Fruit fly (Drosophila melanogaster) whole organism, embryonic: Measurements from ENCODE around the gene klg.

Experiments
- Awh ChIP-seq: fragments of 200-800 bp; sonication (Bioruptor generic); IDR thresholded peaks from 2 replicates; pipeline ENCODE4, ENCODE4 v1.3.6; 2022; ENCODE audit warnings: missing biosample characterization, missing genetic modification characterization
- CG11504 ChIP-seq: fragments of 200-800 bp; sonication (Bioruptor generic); optimal IDR thresholded peaks from 3 replicates; lab custom pipeline; 2019; ENCODE audit warnings: missing biosample characterization, mild to moderate bottlenecking, missing genetic modification characterization, moderate library complexity
- CG11560 ChIP-seq: fragments of 200-800 bp; sonication (Bioruptor generic); IDR thresholded peaks from 3 replicates; pipeline ENCODE4 v1.3.6; 2022; ENCODE audit warnings: missing biosample characterization, missing genetic modification characterization
- CG1233 ChIP-seq: fragments of 200-800 bp; sonication (Bioruptor generic); optimal IDR thresholded peaks from 4 replicates; lab custom pipeline; 2018; ENCODE audit warnings: missing biosample characterization, mild to moderate bottlenecking, missing genetic modification characterization
- CG13123 ChIP-seq: fragments of 200-800 bp; sonication (Bioruptor generic); optimal IDR thresholded peaks from 2 replicates; lab custom pipeline; 2016; ENCODE audit warnings: missing biosample characterization, missing genetic modification characterization
- CG15269 ChIP-seq: fragments of 200-800 bp; sonication (Bioruptor generic); optimal IDR thresholded peaks from 2 replicates; lab custom pipeline; 2018; ENCODE audit warnings: missing biosample characterization, mild to moderate bottlenecking, missing genetic modification characterization, moderate library complexity
- CG15479 ChIP-seq: fragments of 200-800 bp; sonication (Bioruptor generic); optimal IDR thresholded peaks from 3 replicates; lab custom pipeline; 2019; ENCODE audit warnings: missing biosample characterization, mild to moderate bottlenecking, missing genetic modification characterization, moderate library complexity
- CG16813 ChIP-seq: fragments of 200-800 bp; sonication (Bioruptor generic); IDR thresholded peaks from 3 replicates; pipeline ENCODE4 v1.3.6; 2022; ENCODE audit warnings: missing biosample characterization, missing genetic modification characterization; ENCODE audit not compliant: partially characterized antibody
- CG2875 ChIP-seq: fragments of 200-800 bp; sonication (Bioruptor generic); optimal IDR thresholded peaks from 2 replicates; lab custom pipeline; 2017; ENCODE audit warnings: missing biosample characterization, mild to moderate bottlenecking, missing genetic modification characterization, missing genetic modification reagents
- CG31441 ChIP-seq: fragments of 200-800 bp; sonication (Bioruptor generic); IDR thresholded peaks from 2 replicates; pipeline ENCODE4 v1.3.6; 2022; ENCODE audit warnings: missing biosample characterization, missing genetic modification characterization
- CG32532 ChIP-seq: fragments of 200-800 bp; sonication (Bioruptor generic); IDR thresholded peaks from 2 replicates; pipeline ENCODE4 v1.3.6; 2022; ENCODE audit warnings: missing biosample characterization, missing genetic modification characterization
- CG34376 ChIP-seq: fragments of 200-800 bp; sonication (Bioruptor generic); optimal IDR thresholded peaks from 2 replicates; lab custom pipeline; 2018; ENCODE audit warnings: missing biosample characterization, mild to moderate bottlenecking, missing genetic modification characterization
- CG34422 ChIP-seq: fragments of 200-800 bp; sonication (Bioruptor generic); IDR thresholded peaks from 3 replicates; pipeline ENCODE4 v1.3.6; 2022; ENCODE audit warnings: missing biosample characterization, missing genetic modification characterization
- CG4328 ChIP-seq: fragments of 200-800 bp; sonication (Bioruptor generic); optimal IDR thresholded peaks from 3 replicates; lab custom pipeline; 2017; ENCODE audit warnings: missing biosample characterization, missing genetic modification reagents, missing genetic modification characterization
- CG43689 ChIP-seq: fragments of 200-800 bp; sonication (Bioruptor generic); IDR thresholded peaks from 2 replicates; pipeline ENCODE4 v1.3.6; 2022; ENCODE audit warnings: missing biosample characterization, missing genetic modification characterization
- CG6683 ChIP-seq: fragments of 200-800 bp; sonication (Bioruptor generic); optimal IDR thresholded peaks from 2 replicates; lab custom pipeline; 2017; ENCODE audit warnings: missing biosample characterization, mild to moderate bottlenecking, missing genetic modification characterization, missing genetic modification reagents
- CG6791 ChIP-seq: fragments of 200-800 bp; sonication (Bioruptor generic); IDR thresholded peaks from 3 replicates; pipeline ENCODE4 v1.3.6; 2022; ENCODE audit warnings: missing biosample characterization, missing genetic modification characterization; ENCODE audit not compliant: partially characterized antibody
- CG7928 ChIP-seq: fragments of 200-800 bp; sonication (Bioruptor generic); optimal IDR thresholded peaks from 2 replicates; lab custom pipeline; 2017; ENCODE audit warnings: missing biosample characterization, mild to moderate bottlenecking, missing genetic modification characterization
- CG7963 ChIP-seq: fragments of 200-800 bp; sonication (Bioruptor generic); IDR thresholded peaks from 3 replicates; pipeline ENCODE4 v1.3.6; 2022; ENCODE audit warnings: missing biosample characterization, missing genetic modification characterization; ENCODE audit not compliant: partially characterized antibody
- CG7987 ChIP-seq: fragments of 200-800 bp; sonication (Bioruptor generic); optimal IDR thresholded peaks from 2 replicates; lab custom pipeline; 2018; ENCODE audit warnings: missing biosample characterization, mild to moderate bottlenecking, missing genetic modification characterization, moderate library complexity
- CG8944 ChIP-seq: fragments of 200-800 bp; sonication (Bioruptor generic); optimal IDR thresholded peaks from 3 replicates; lab custom pipeline; 2016; ENCODE audit warnings: missing biosample characterization, missing genetic modification characterization
- CHES-1-like ChIP-seq: fragments of 200-800 bp; sonication (Bioruptor generic); optimal IDR thresholded peaks from 2 replicates; lab custom pipeline; 2016; ENCODE audit warnings: missing biosample characterization, missing genetic modification characterization
- D ChIP-seq, 2 experiments: fragments of 200-800 bp in 1 of 2; fragments of >200 bp in 1 of 2; sonication (Bioruptor generic) in 1 of 2; optimal IDR thresholded peaks; 2 replicates in 1 of 2; 3 replicates in 1 of 2; lab custom pipeline; 2017; ENCODE audit warnings: mild to moderate bottlenecking in 1 of 2, missing biosample characterization in 1 of 2, missing genetic modification characterization in 1 of 2, missing genetic modification reagents in 1 of 2
- E2f2 ChIP-seq: fragments of 200-800 bp; sonication (Bioruptor generic); IDR thresholded peaks from 2 replicates; pipeline ENCODE4 v1.3.6; 2022; ENCODE audit warnings: missing biosample characterization, missing genetic modification characterization
- H2.0 ChIP-seq: fragments of 200-800 bp; sonication (Bioruptor generic); IDR thresholded peaks from 2 replicates; pipeline ENCODE4 v1.3.6; 2022; ENCODE audit warnings: missing biosample characterization, missing genetic modification characterization
- Hey ChIP-seq: fragments of 200-800 bp; sonication (Bioruptor generic); optimal IDR thresholded peaks from 3 replicates; lab custom pipeline; 2018; ENCODE audit warnings: missing biosample characterization, mild to moderate bottlenecking, missing genetic modification characterization
- Poxn ChIP-seq: fragments of 200-800 bp; sonication (Bioruptor generic); IDR thresholded peaks from 2 replicates; pipeline ENCODE4 v1.3.6; 2022; ENCODE audit warnings: missing biosample characterization, missing genetic modification characterization
- Scr ChIP-seq: fragments of 200-800 bp; sonication (Bioruptor generic); IDR thresholded peaks from 2 replicates; pipeline ENCODE4 v1.3.6; 2022; ENCODE audit warnings: missing biosample characterization, missing genetic modification characterization; ENCODE audit not compliant: partially characterized antibody
- Sox100B ChIP-seq: fragments of 200-800 bp; sonication (Bioruptor generic); optimal IDR thresholded peaks from 3 replicates; lab custom pipeline; 2018; ENCODE audit warnings: missing biosample characterization, mild to moderate bottlenecking, missing genetic modification characterization
- YL-1 ChIP-seq: fragments of 200-800 bp; sonication (Bioruptor generic); optimal IDR thresholded peaks from 3 replicates; lab custom pipeline; 2017; ENCODE audit warnings: missing biosample characterization, mild to moderate bottlenecking, missing genetic modification characterization
- abd-A ChIP-seq: fragments of 200-800 bp; sonication (Bioruptor generic); optimal IDR thresholded peaks from 3 replicates; lab custom pipeline; 2019; ENCODE audit warnings: missing biosample characterization, mild to moderate bottlenecking, missing genetic modification characterization, moderate library complexity
- ap ChIP-seq: fragments of 200-800 bp; sonication (Bioruptor generic); IDR thresholded peaks from 2 replicates; pipeline ENCODE4 v1.3.6; 2022; ENCODE audit warnings: missing biosample characterization, missing genetic modification characterization
- bigmax ChIP-seq: fragments of 200-800 bp; sonication (Bioruptor generic); optimal IDR thresholded peaks from 2 replicates; lab custom pipeline; 2018; ENCODE audit warnings: missing biosample characterization, mild to moderate bottlenecking, missing genetic modification characterization
- cas ChIP-seq: fragments of 200-800 bp; sonication (Bioruptor generic); IDR thresholded peaks from 2 replicates; pipeline ENCODE4 v1.3.6; 2022; ENCODE audit warnings: missing biosample characterization, missing genetic modification characterization
- dmrt11E ChIP-seq: fragments of 200-800 bp; sonication (Bioruptor generic); optimal IDR thresholded peaks from 3 replicates; lab custom pipeline; 2018; ENCODE audit warnings: missing biosample characterization, mild to moderate bottlenecking, missing genetic modification characterization, moderate library complexity
- ems ChIP-seq: fragments of 200-800 bp; sonication (Bioruptor generic); optimal IDR thresholded peaks from 3 replicates; lab custom pipeline; 2016; ENCODE audit warnings: missing biosample characterization, missing genetic modification characterization
- eve ChIP-seq, 2 experiments: fragments of >200 bp; optimal IDR thresholded peaks; 2 replicates each; lab custom pipeline; 2017; ENCODE audit warnings: missing biosample characterization in 2 of 2, missing genetic modification characterization in 2 of 2
- fru ChIP-seq: fragments of >200 bp; optimal IDR thresholded peaks from 2 replicates; lab custom pipeline; 2017
- gcm2 ChIP-seq: fragments of 200-800 bp; sonication (Bioruptor generic); optimal IDR thresholded peaks from 2 replicates; lab custom pipeline; 2016; ENCODE audit warnings: missing biosample characterization, missing genetic modification characterization
- gem ChIP-seq: fragments of 200-800 bp; sonication (Bioruptor generic); optimal IDR thresholded peaks from 2 replicates; lab custom pipeline; 2019; ENCODE audit warnings: missing biosample characterization, mild to moderate bottlenecking, missing genetic modification characterization, moderate library complexity
- gfzf ChIP-seq: fragments of 200-800 bp; sonication (Bioruptor generic); optimal IDR thresholded peaks from 2 replicates; lab custom pipeline; 2016; ENCODE audit warnings: missing biosample characterization, mild to moderate bottlenecking, missing genetic modification characterization, moderate library complexity
- hkb ChIP-seq, 2 experiments: fragments of 200-800 bp in 1 of 2; fragments of >200 bp in 1 of 2; sonication (Bioruptor generic) in 1 of 2; IDR thresholded peaks in 1 of 2; optimal IDR thresholded peaks in 1 of 2; 2 replicates each; pipeline versions ENCODE4 v1.3.6 to Lab custom; 2017 to 2022; ENCODE audit warnings: missing biosample characterization in 1 of 2, missing genetic modification characterization in 1 of 2
- ind ChIP-seq: fragments of 200-800 bp; sonication (Bioruptor generic); optimal IDR thresholded peaks from 3 replicates; lab custom pipeline; 2016; ENCODE audit warnings: missing biosample characterization, missing genetic modification characterization
- lov ChIP-seq, 2 experiments: fragments of 200-800 bp in 1 of 2; fragments of >200 bp in 1 of 2; sonication (Bioruptor generic) in 1 of 2; IDR thresholded peaks in 1 of 2; optimal IDR thresholded peaks in 1 of 2; 2 replicates in 1 of 2; 3 replicates in 1 of 2; pipeline versions ENCODE4 v1.3.6 to Lab custom; 2017 to 2022; ENCODE audit warnings: missing biosample characterization in 1 of 2, missing genetic modification characterization in 1 of 2
- pan ChIP-seq, 4 experiments: fragments of >200 bp in 3 of 4; fragments of 200-800 bp in 1 of 4; sonication (Bioruptor generic) in 1 of 4; optimal IDR thresholded peaks in 3 of 4; IDR thresholded peaks in 1 of 4; 2 replicates each; pipeline versions ENCODE4 v1.3.6 to Lab custom; 2017 to 2022; ENCODE audit warnings: missing biosample characterization in 2 of 4, missing genetic modification characterization in 2 of 4, mixed read lengths in 1 of 4
- phol ChIP-seq: fragments of 200-800 bp; sonication (Bioruptor generic); optimal IDR thresholded peaks from 3 replicates; lab custom pipeline; 2018; ENCODE audit warnings: missing biosample characterization, mild to moderate bottlenecking, missing genetic modification characterization, moderate library complexity
- sob ChIP-seq: fragments of 200-800 bp; sonication (Bioruptor generic); IDR thresholded peaks from 2 replicates; pipeline ENCODE4 v1.3.6; 2022; ENCODE audit warnings: missing biosample characterization, missing genetic modification characterization
- sr ChIP-seq: fragments of 200-800 bp; sonication (Bioruptor generic); IDR thresholded peaks from 3 replicates; pipeline ENCODE4 v1.3.6; 2022; ENCODE audit warnings: missing biosample characterization, missing genetic modification characterization
- wek ChIP-seq: fragments of 200-800 bp; sonication (Bioruptor generic); optimal IDR thresholded peaks from 3 replicates; lab custom pipeline; 2018; ENCODE audit warnings: missing biosample characterization, mild to moderate bottlenecking, missing genetic modification characterization, moderate library complexity

The klg gene

DNA sequence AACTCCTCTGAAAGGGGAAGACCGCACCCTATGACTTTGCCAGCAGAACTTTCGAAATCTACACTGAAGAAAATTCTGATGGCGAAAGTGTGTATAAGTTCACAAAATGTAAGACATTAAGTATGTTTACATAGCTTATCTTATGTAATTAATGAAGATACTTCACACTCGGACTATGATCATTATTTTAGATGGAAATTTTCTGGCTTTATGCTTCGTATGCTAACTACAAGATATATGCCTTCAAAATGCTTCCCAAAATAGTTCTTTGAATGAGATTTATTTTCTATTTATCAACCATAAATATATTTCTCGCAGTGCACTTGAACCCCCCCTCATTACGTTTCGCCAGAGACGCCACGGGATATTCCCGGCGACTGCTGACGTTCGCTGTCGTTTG is 20.7 kb upstream of the klg start (continued):
- TF ChIP-seq wek (GFP tag; lab: Kevin White, UChicago) (no peak), CG34422 (GFP tag; lab: Robert Waterston, UW) (0 out of 3 replicates have a peak, but pooled peaks have one; percentile 42), abd-A (tag; lab: Kevin White, UChicago) (no peak), CG2875 (GFP tag; lab: Kevin White, UChicago) (no peak), pan (optimal IDR thresholded peaks at IDR 0.05; lab: Kevin White, UChicago) (no peak), pan (GFP tag; optimal IDR thresholded peaks at IDR 0.05 in 1 of 2, IDR thresholded peaks at IDR 0.05 in 1 of 2) (no peak), lov (optimal IDR thresholded peaks at IDR 0.05; lab: Kevin White, UChicago) (no peak), lov (GFP tag; IDR thresholded peaks at IDR 0.05; lab: Robert Waterston, UW) (no peak), CHES-1-like (GFP tag; lab: Kevin White, UChicago) (no peak), H2.0 (GFP tag; lab: Robert Waterston, UW) (no peak), CG32532 (GFP tag; lab: Robert Waterston, UW) (no peak), ind (no peak), Sox100B (GFP tag; lab: Kevin White, UChicago) (peak; percentile 55), Awh (GFP tag; lab: Robert Waterston, UW) (peak; percentile 55; the same call in 1 of the 2 replicates), CG11504 (tag; lab: Kevin White, UChicago) (peak; percentile 73), Hey (tag; lab: Kevin White, UChicago) (no peak), CG16813 (GFP tag; lab: Robert Waterston, UW) (no peak), CG1233 (GFP tag; lab: Kevin White, UChicago) (no peak), CG13123 (GFP tag; lab: Kevin White, UChicago) (no peak), D (optimal IDR thresholded peaks at IDR 0.05; lab: Kevin White, UChicago) (no peak), D (GFP tag; optimal IDR thresholded peaks at IDR 0.05; lab: Kevin White, UChicago) (peak; percentile 60), CG7963 (no peak), hkb (optimal IDR thresholded peaks at IDR 0.05; lab: Kevin White, UChicago) (no peak), hkb (GFP tag; IDR thresholded peaks at IDR 0.05; lab: Robert Waterston, UW) (no peak), Scr (GFP tag; lab: Robert Waterston, UW) (no peak), CG8944 (GFP tag; lab: Kevin White, UChicago) (no peak), CG7987 (GFP tag; lab: Kevin White, UChicago) (no peak), fru (lab: Kevin White, UChicago) (no peak), CG6791 (GFP tag; lab: Robert Waterston, UW) (no peak), CG7928 (no peak), dmrt11E (tag; lab: Kevin White, UChicago) (peak; percentile 77), bigmax (no peak), E2f2 (no peak), Poxn (GFP tag; lab: Robert Waterston, UW) (no peak), CG4328 (GFP tag; lab: Kevin White, UChicago) (no peak), CG11560 (tag; lab: Robert Waterston, UW) (no peak), CG15269 (tag; lab: Kevin White, UChicago) (peak; percentile 47), gem (tag; lab: Kevin White, UChicago) (peak; percentile 71), sob (GFP tag; lab: Robert Waterston, UW) (no peak), ap (GFP tag; lab: Robert Waterston, UW) (no peak), eve (GFP tag; optimal IDR thresholded peaks at IDR 0.05; lab: Kevin White, UChicago) (peak in 1 of 2 experiments; percentile 58), YL-1 (no peak), sr (no peak), CG15479 (GFP tag; lab: Kevin White, UChicago) (no peak), gfzf (GFP tag; lab: Kevin White, UChicago) (no peak), cas (GFP tag; lab: Robert Waterston, UW) (no peak), gcm2 (GFP tag; lab: Kevin White, UChicago) (no peak), phol (tag; lab: Kevin White, UChicago) (peak; percentile 71), CG31441 (GFP tag; lab: Robert Waterston, UW) (peak; percentile 74), CG43689 (GFP tag; lab: Robert Waterston, UW) (no peak), ems (no peak), CG6683 (GFP tag; lab: Kevin White, UChicago) (no peak), CG34376 (GFP tag; lab: Kevin White, UChicago) (no peak)
